Fruit fly (Drosophila melanogaster) whole organism, adult: ENCODE results near the gene eIF1A.

Experiments
- CG12768 ChIP-seq: fragments of 200-800 bp; sonication (Bioruptor generic); optimal IDR thresholded peaks from 2 replicates; lab custom pipeline; 2017; ENCODE audit warnings: missing biosample characterization, missing genetic modification characterization, mild to moderate bottlenecking, moderate library complexity, missing genetic modification reagents
- CG14711 ChIP-seq: fragments of 200-800 bp; sonication (Bioruptor generic); optimal IDR thresholded peaks from 2 replicates; lab custom pipeline; 2018; ENCODE audit warnings: missing biosample characterization, mild to moderate bottlenecking, missing genetic modification characterization, moderate library complexity
- CG1620 ChIP-seq: fragments of 200-800 bp; sonication (Bioruptor generic); optimal IDR thresholded peaks from 2 replicates; lab custom pipeline; 2016; ENCODE audit warnings: missing biosample characterization, missing genetic modification characterization
- CG33017 ChIP-seq: fragments of 200-800 bp; sonication (Bioruptor generic); optimal IDR thresholded peaks from 2 replicates; lab custom pipeline; 2018; ENCODE audit warnings: missing biosample characterization, mild to moderate bottlenecking, missing genetic modification characterization, moderate library complexity
- CG5204 ChIP-seq: fragments of 200-800 bp; sonication (Bioruptor generic); optimal IDR thresholded peaks from 2 replicates; lab custom pipeline; 2016; ENCODE audit warnings: missing biosample characterization, missing genetic modification characterization
- CG7045 ChIP-seq: fragments of 200-800 bp; sonication (Bioruptor generic); optimal IDR thresholded peaks from 2 replicates; lab custom pipeline; 2017; ENCODE audit warnings: missing biosample characterization, mild to moderate bottlenecking, missing genetic modification characterization
- Crg-1 ChIP-seq: fragments of 200-800 bp; sonication (Bioruptor generic); optimal IDR thresholded peaks from 2 replicates; lab custom pipeline; 2016; ENCODE audit warnings: missing biosample characterization, missing genetic modification characterization
- Hr96 ChIP-seq: fragments of 200-800 bp; sonication (Bioruptor generic); optimal IDR thresholded peaks from 2 replicates; lab custom pipeline; 2016; ENCODE audit warnings: missing biosample characterization, missing genetic modification characterization
- Mnt ChIP-seq: fragments of 200-800 bp; sonication (Bioruptor generic); optimal IDR thresholded peaks from 2 replicates; lab custom pipeline; 2016; ENCODE audit warnings: missing biosample characterization, mild to moderate bottlenecking, missing genetic modification characterization
- kay ChIP-seq: fragments of 200-800 bp; sonication (Bioruptor generic); peaks from one replicate; lab custom pipeline; 2016; ENCODE audit warnings: missing biosample characterization, missing genetic modification characterization, borderline replicate concordance
- ovo ChIP-seq: fragments of 200-800 bp; sonication (Bioruptor generic); optimal IDR thresholded peaks from 2 replicates; lab custom pipeline; 2016; ENCODE audit warnings: missing biosample characterization, missing genetic modification characterization
- toe ChIP-seq: fragments of 200-800 bp; sonication (Bioruptor generic); optimal IDR thresholded peaks from 2 replicates; lab custom pipeline; 2016; ENCODE audit warnings: missing biosample characterization, missing genetic modification characterization

DNA sequence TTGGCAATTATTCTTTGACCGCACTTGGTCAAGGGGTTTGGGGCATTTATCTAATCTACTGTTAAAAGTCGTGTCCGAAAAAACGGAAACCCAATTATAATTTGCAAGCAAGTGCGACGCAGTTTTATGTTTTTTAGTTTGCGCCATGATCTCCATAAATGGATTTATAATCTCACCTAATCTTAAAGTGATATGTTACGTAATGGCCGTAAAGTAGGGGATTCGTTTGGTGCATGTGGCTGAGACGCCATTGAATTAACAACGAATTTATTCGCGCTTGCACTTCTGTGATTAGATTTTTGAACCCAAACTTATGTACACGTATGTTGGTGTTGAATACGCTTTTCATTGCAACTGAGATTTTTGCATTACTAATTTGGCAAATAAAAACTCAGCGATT lies 2.2 kb downstream of the eIF1A start:
- TF ChIP-seq kay (GFP tag; lab: Kevin White, UChicago) = no peak
- no peak for TF ChIP-seq toe (GFP tag; lab: Kevin White, UChicago)
- TF ChIP-seq Mnt = no peak
- TF ChIP-seq CG7045 (GFP tag; lab: Kevin White, UChicago) = no peak
- TF ChIP-seq CG14711 (tag; lab: Kevin White, UChicago) = no peak
- no peak for TF ChIP-seq Crg-1 (GFP tag; lab: Kevin White, UChicago)
- no peak for TF ChIP-seq CG33017 (tag; lab: Kevin White, UChicago)
- TF ChIP-seq CG12768 = no peak
- no peak for TF ChIP-seq Hr96 (GFP tag; lab: Kevin White, UChicago)
- no peak for TF ChIP-seq CG1620 (GFP tag; lab: Kevin White, UChicago)
- TF ChIP-seq CG5204 (GFP tag; lab: Kevin White, UChicago) = no peak
- TF ChIP-seq ovo (GFP tag; lab: Kevin White, UChicago) = no peak
